Worm (Caenorhabditis elegans): ENCODE measurements around the gene T10H9.1.

DNA sequence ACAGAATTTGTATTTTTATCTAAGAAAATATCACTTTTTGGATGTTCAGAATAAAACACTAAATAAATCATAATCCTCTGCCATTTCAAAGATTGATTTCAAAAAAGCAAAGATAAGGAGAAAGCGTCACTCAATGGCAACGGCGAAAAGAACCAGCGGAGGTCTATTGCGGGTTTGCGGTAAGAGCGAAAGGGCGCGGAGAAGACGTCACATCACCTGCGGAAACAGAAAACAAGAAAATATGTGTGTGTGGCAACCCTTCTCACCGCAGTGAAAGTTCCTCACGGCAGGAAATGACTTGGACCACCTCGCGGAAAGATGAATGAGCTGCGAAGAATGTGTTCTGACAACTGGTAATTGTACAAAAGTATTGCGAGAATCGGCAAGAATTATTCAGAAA lies 50.4 kb downstream of the T10H9.1 start:
- no peak for TF ChIP-seq unc-39 (tag; optimal IDR thresholded peaks at IDR 0.05)
- no peak for TF ChIP-seq ces-1 (GFP tag; optimal IDR thresholded peaks at IDR 0.05)
- no peak for TF ChIP-seq sptf-1 (tag; optimal IDR thresholded peaks at IDR 0.05)
- TF ChIP-seq blmp-1 (tag; optimal IDR thresholded peaks at IDR 0.05) = peak; percentile 82
- TF ChIP-seq unc-62 (GFP tag; optimal IDR thresholded peaks at IDR 0.05) = no peak
- no peak for TF ChIP-seq snpc-4 (tag; optimal IDR thresholded peaks at IDR 0.05)

All from whole organism, mixed stage, embryonic.